Fruit fly (Drosophila melanogaster) whole organism, embryonic: ENCODE results near the gene Mst98Cb.

Source experiments
- Bgb ChIP-seq: fragments of 200-800 bp; sonication (Bioruptor generic); IDR thresholded peaks from 2 replicates; pipeline ENCODE4 v1.3.6; 2022; ENCODE audit warnings: missing biosample characterization, missing genetic modification characterization; ENCODE audit not compliant: partially characterized antibody
- Blimp-1 ChIP-seq: fragments of 200-800 bp; sonication (Bioruptor generic); optimal IDR thresholded peaks from 3 replicates; lab custom pipeline; 2018; ENCODE audit warnings: missing biosample characterization, missing genetic modification characterization, mild to moderate bottlenecking, moderate library complexity, missing genetic modification reagents
- CG11560 ChIP-seq: fragments of 200-800 bp; sonication (Bioruptor generic); IDR thresholded peaks from 3 replicates; pipeline ENCODE4 v1.3.6; 2022; ENCODE audit warnings: missing biosample characterization, missing genetic modification characterization
- CG11695 ChIP-seq: fragments of 200-800 bp; sonication (Bioruptor generic); IDR thresholded peaks from 3 replicates; pipeline ENCODE4 v1.3.6; 2022; ENCODE audit warnings: missing biosample characterization, missing genetic modification characterization
- CG14965 ChIP-seq: fragments of 200-800 bp; sonication (Bioruptor generic); optimal IDR thresholded peaks from 2 replicates; lab custom pipeline; 2016; ENCODE audit warnings: missing biosample characterization, missing genetic modification characterization, borderline replicate concordance
- CG15479 ChIP-seq: fragments of 200-800 bp; sonication (Bioruptor generic); optimal IDR thresholded peaks from 3 replicates; lab custom pipeline; 2019; ENCODE audit warnings: missing biosample characterization, mild to moderate bottlenecking, missing genetic modification characterization, moderate library complexity
- CG17359 ChIP-seq: fragments of 200-800 bp; sonication (Bioruptor generic); optimal IDR thresholded peaks from 3 replicates; lab custom pipeline; 2018; ENCODE audit warnings: missing biosample characterization, mild to moderate bottlenecking, missing genetic modification characterization, moderate library complexity
- CG17568 ChIP-seq: fragments of 200-800 bp; sonication (Bioruptor generic); optimal IDR thresholded peaks from 2 replicates; lab custom pipeline; 2018; ENCODE audit warnings: missing biosample characterization, mild to moderate bottlenecking, missing genetic modification characterization, moderate library complexity
- CG17912 ChIP-seq: fragments of 200-800 bp; sonication (Bioruptor generic); optimal IDR thresholded peaks from 2 replicates; lab custom pipeline; 2018; ENCODE audit warnings: missing biosample characterization, mild to moderate bottlenecking, missing genetic modification characterization
- CG18476 ChIP-seq: fragments of 200-800 bp; sonication (Bioruptor generic); optimal IDR thresholded peaks from 2 replicates; lab custom pipeline; 2016; ENCODE audit warnings: missing biosample characterization, mild to moderate bottlenecking, missing genetic modification characterization
- CG18764 ChIP-seq: fragments of 200-800 bp; sonication (Bioruptor generic); optimal IDR thresholded peaks from 3 replicates; lab custom pipeline; 2016; ENCODE audit warnings: missing biosample characterization, missing genetic modification characterization
- CG31365 ChIP-seq: fragments of 200-800 bp; sonication (Bioruptor generic); optimal IDR thresholded peaks from 2 replicates; lab custom pipeline; 2018; ENCODE audit warnings: missing biosample characterization, mild to moderate bottlenecking, missing genetic modification characterization
- CG3281 ChIP-seq: fragments of 200-800 bp; sonication (Bioruptor generic); optimal IDR thresholded peaks from 3 replicates; lab custom pipeline; 2017; ENCODE audit warnings: missing biosample characterization, mild to moderate bottlenecking, missing genetic modification characterization
- CG6654 ChIP-seq: fragments of 200-800 bp; sonication (Bioruptor generic); optimal IDR thresholded peaks from 2 replicates; lab custom pipeline; 2017; ENCODE audit warnings: missing biosample characterization, mild to moderate bottlenecking, missing genetic modification characterization
- CG6854 ChIP-seq: fragments of 200-800 bp; sonication (Bioruptor generic); optimal IDR thresholded peaks from 3 replicates; lab custom pipeline; 2017; ENCODE audit warnings: missing biosample characterization, mild to moderate bottlenecking, missing genetic modification characterization
- CG7372 ChIP-seq: fragments of 200-800 bp; sonication (Bioruptor generic); IDR thresholded peaks from 2 replicates; pipeline ENCODE4 v1.3.6; 2022; ENCODE audit warnings: missing biosample characterization, missing genetic modification characterization
- CG7987 ChIP-seq: fragments of 200-800 bp; sonication (Bioruptor generic); optimal IDR thresholded peaks from 2 replicates; lab custom pipeline; 2018; ENCODE audit warnings: missing biosample characterization, mild to moderate bottlenecking, missing genetic modification characterization, moderate library complexity
- Dip2 ChIP-seq: fragments of 200-800 bp; sonication (Bioruptor generic); IDR thresholded peaks from 2 replicates; pipeline ENCODE4 v1.3.6; 2022; ENCODE audit warnings: missing biosample characterization, missing genetic modification characterization
- Dref ChIP-seq: fragments of 200-800 bp; sonication (Bioruptor generic); IDR thresholded peaks from 2 replicates; pipeline ENCODE4 v1.3.6; 2022; ENCODE audit warnings: missing biosample characterization, missing genetic modification characterization
- Hey ChIP-seq: fragments of 200-800 bp; sonication (Bioruptor generic); optimal IDR thresholded peaks from 3 replicates; lab custom pipeline; 2018; ENCODE audit warnings: missing biosample characterization, mild to moderate bottlenecking, missing genetic modification characterization
- Hmr ChIP-seq: fragments of 200-800 bp; sonication (Bioruptor generic); optimal IDR thresholded peaks from 3 replicates; lab custom pipeline; 2017; ENCODE audit warnings: mild to moderate bottlenecking, missing biosample characterization, missing genetic modification reagents, missing genetic modification characterization
- Hr51 ChIP-seq, 2 experiments: fragments of 200-800 bp; sonication (Bioruptor generic); optimal IDR thresholded peaks; 2 replicates in 1 of 2; 3 replicates in 1 of 2; lab custom pipeline; 2016 to 2018; ENCODE audit warnings: missing biosample characterization in 2 of 2, missing genetic modification characterization in 2 of 2, mild to moderate bottlenecking in 1 of 2, moderate library complexity in 1 of 2
- MESR4 ChIP-seq: fragments of 200-800 bp; sonication (Bioruptor generic); optimal IDR thresholded peaks from 2 replicates; lab custom pipeline; 2018; ENCODE audit warnings: missing biosample characterization, mild to moderate bottlenecking, missing genetic modification characterization, moderate library complexity
- MTF-1 ChIP-seq: fragments of 200-800 bp; sonication (Bioruptor generic); optimal IDR thresholded peaks from 2 replicates; lab custom pipeline; 2018; ENCODE audit warnings: missing biosample characterization, mild to moderate bottlenecking, missing genetic modification characterization, borderline replicate concordance
- Med ChIP-seq: fragments of 200-800 bp; sonication (Bioruptor generic); peaks from one replicate; lab custom pipeline; 2016; ENCODE audit warnings: missing biosample characterization, missing genetic modification characterization, mild to moderate bottlenecking, inconsistent platforms, moderate library complexity
- Optix ChIP-seq: fragments of 200-800 bp; sonication (Bioruptor generic); IDR thresholded peaks from 3 replicates; pipeline ENCODE4 v1.3.6; 2022; ENCODE audit warnings: missing biosample characterization, missing genetic modification characterization
- Rfx ChIP-seq: fragments of 200-800 bp; sonication (Bioruptor generic); IDR thresholded peaks from 2 replicates; pipeline ENCODE4 v1.3.6; 2022; ENCODE audit warnings: missing biosample characterization, missing genetic modification characterization
- Ssrp ChIP-seq: fragments of 200-800 bp; sonication (Bioruptor generic); optimal IDR thresholded peaks from 2 replicates; lab custom pipeline; 2018; ENCODE audit warnings: missing biosample characterization, mild to moderate bottlenecking, missing genetic modification characterization, moderate library complexity
- Taf1 ChIP-seq: fragments of 200-800 bp; sonication (Bioruptor generic); IDR thresholded peaks from 2 replicates; pipeline ENCODE4 v1.3.6; 2022; ENCODE audit warnings: missing biosample characterization, missing genetic modification characterization
- Xrp1 ChIP-seq: fragments of 200-800 bp; sonication (Bioruptor generic); IDR thresholded peaks from 2 replicates; pipeline ENCODE4 v1.3.6; 2022; ENCODE audit warnings: missing biosample characterization, missing genetic modification characterization
- ab ChIP-seq: fragments of 200-800 bp; sonication (Bioruptor generic); optimal IDR thresholded peaks from 2 replicates; lab custom pipeline; 2016; ENCODE audit warnings: missing biosample characterization, missing genetic modification characterization
- bab2 ChIP-seq: fragments of 200-800 bp; sonication (Bioruptor generic); optimal IDR thresholded peaks from 2 replicates; lab custom pipeline; 2016; ENCODE audit warnings: missing biosample characterization, missing genetic modification characterization
- bigmax ChIP-seq: fragments of 200-800 bp; sonication (Bioruptor generic); optimal IDR thresholded peaks from 2 replicates; lab custom pipeline; 2018; ENCODE audit warnings: missing biosample characterization, mild to moderate bottlenecking, missing genetic modification characterization
- cas ChIP-seq: fragments of 200-800 bp; sonication (Bioruptor generic); IDR thresholded peaks from 2 replicates; pipeline ENCODE4 v1.3.6; 2022; ENCODE audit warnings: missing biosample characterization, missing genetic modification characterization
- ci ChIP-seq: fragments of 200-800 bp; sonication (Bioruptor generic); IDR thresholded peaks from 3 replicates; pipeline ENCODE4 v1.3.6; 2022; ENCODE audit warnings: missing biosample characterization, missing genetic modification characterization
- dimm ChIP-seq: fragments of 200-800 bp; sonication (Bioruptor generic); IDR thresholded peaks from 2 replicates; pipeline ENCODE4 v1.3.6; 2022; ENCODE audit warnings: missing biosample characterization, missing genetic modification characterization
- dmrt99B ChIP-seq: fragments of 200-800 bp; sonication (Bioruptor generic); optimal IDR thresholded peaks from 2 replicates; lab custom pipeline; 2018; ENCODE audit warnings: missing biosample characterization, mild to moderate bottlenecking, missing genetic modification characterization, moderate library complexity
- eyg ChIP-seq: fragments of 200-800 bp; sonication (Bioruptor generic); optimal IDR thresholded peaks from 3 replicates; lab custom pipeline; 2016; ENCODE audit warnings: missing biosample characterization, missing genetic modification characterization
- gem ChIP-seq: fragments of 200-800 bp; sonication (Bioruptor generic); optimal IDR thresholded peaks from 2 replicates; lab custom pipeline; 2019; ENCODE audit warnings: missing biosample characterization, mild to moderate bottlenecking, missing genetic modification characterization, moderate library complexity
- gsb ChIP-seq: fragments of 200-800 bp; sonication (Bioruptor generic); IDR thresholded peaks from 2 replicates; pipeline ENCODE4 v1.3.6; 2022; ENCODE audit warnings: missing biosample characterization, missing genetic modification characterization
- ind ChIP-seq: fragments of 200-800 bp; sonication (Bioruptor generic); optimal IDR thresholded peaks from 3 replicates; lab custom pipeline; 2016; ENCODE audit warnings: missing biosample characterization, missing genetic modification characterization
- kni ChIP-seq: fragments of 200-800 bp; sonication (Bioruptor generic); optimal IDR thresholded peaks from 3 replicates; lab custom pipeline; 2017; ENCODE audit warnings: mild to moderate bottlenecking, missing biosample characterization, missing genetic modification reagents, missing genetic modification characterization
- nerfin-2 ChIP-seq: fragments of 200-800 bp; sonication (Bioruptor generic); IDR thresholded peaks from 2 replicates; pipeline ENCODE4 v1.3.6; 2022; ENCODE audit warnings: missing biosample characterization, missing genetic modification characterization; ENCODE audit not compliant: partially characterized antibody
- nmo ChIP-seq: fragments of 200-800 bp; sonication (Bioruptor generic); optimal IDR thresholded peaks from 2 replicates; lab custom pipeline; 2018; ENCODE audit warnings: missing biosample characterization, mild to moderate bottlenecking, missing genetic modification characterization, moderate library complexity
- psq ChIP-seq: fragments of 200-800 bp; sonication (Bioruptor generic); optimal IDR thresholded peaks from 2 replicates; lab custom pipeline; 2017; ENCODE audit warnings: missing biosample characterization, missing genetic modification characterization
- ranshi ChIP-seq: fragments of 200-800 bp; sonication (Bioruptor generic); IDR thresholded peaks from 2 replicates; pipeline ENCODE4 v1.3.6; 2022; ENCODE audit warnings: missing biosample characterization, missing genetic modification characterization
- sug ChIP-seq: fragments of 200-800 bp; optimal IDR thresholded peaks from 2 replicates; lab custom pipeline; 2019; ENCODE audit warnings: missing biosample characterization, mild to moderate bottlenecking, missing genetic modification characterization, moderate library complexity
- ttk ChIP-seq: fragments of 200-800 bp; sonication (Bioruptor generic); IDR thresholded peaks from 2 replicates; pipeline ENCODE4 v2.1.2; 2022; ENCODE audit warnings: missing biosample characterization, missing genetic modification characterization
- twi ChIP-seq: fragments of 200-800 bp; optimal IDR thresholded peaks from 2 replicates; lab custom pipeline; 2019; ENCODE audit warnings: missing biosample characterization, mild to moderate bottlenecking, missing genetic modification characterization, moderate library complexity
- zfh1 ChIP-seq: fragments of 200-800 bp; sonication (Bioruptor generic); IDR thresholded peaks from 3 replicates; pipeline ENCODE4 v1.3.6; 2022; ENCODE audit warnings: missing biosample characterization, missing genetic modification characterization

The Mst98Cb gene

dm6 chr3R:28317151-28317844 lies 24.7 kb downstream of the Mst98Cb start (continued):
- TF ChIP-seq CG14965 (GFP tag; lab: Kevin White, UChicago) (no peak), CG18764 (no peak), CG6854 (GFP tag; lab: Kevin White, UChicago) (no peak), twi (tag; lab: Kevin White, UChicago) (no peak), bab2 (GFP tag; lab: Kevin White, UChicago) (no peak), ab (GFP tag; lab: Kevin White, UChicago) (no peak), CG7372 (GFP tag; lab: Robert Waterston, UW) (no peak), Rfx (0 out of 2 replicates have a peak, but pooled peaks have one; percentile 29), gsb (GFP tag; lab: Robert Waterston, UW) (no peak), CG17568 (GFP tag; lab: Kevin White, UChicago) (no peak), Bgb (no peak), Dref (no peak), CG11695 (no peak), Optix (GFP tag; lab: Robert Waterston, UW) (no peak), dimm (GFP tag; lab: Robert Waterston, UW) (no peak), CG18476 (GFP tag; lab: Kevin White, UChicago) (peak; percentile 16), gem (tag; lab: Kevin White, UChicago) (no peak), Hmr (GFP tag; lab: Kevin White, UChicago) (no peak), ind (no peak), Xrp1 (GFP tag; lab: Robert Waterston, UW) (no peak), bigmax (GFP tag; lab: Kevin White, UChicago) (no peak), MTF-1 (no peak), ranshi (GFP tag; lab: Robert Waterston, UW) (peak; percentile 31; the same call in 1 of the 2 replicates), CG6654 (GFP tag; lab: Kevin White, UChicago) (no peak), zfh1 (GFP tag; lab: Robert Waterston, UW) (no peak), Dip2 (GFP tag; lab: Robert Waterston, UW) (no peak), Med (peak; percentile 63), eyg (GFP tag; lab: Kevin White, UChicago) (no peak), Hey (tag; lab: Kevin White, UChicago) (no peak), Blimp-1 (no peak), CG31365 (tag; lab: Kevin White, UChicago) (no peak), dmrt99B (tag; lab: Kevin White, UChicago) (no peak), Hr51 (GFP tag; optimal IDR thresholded peaks at IDR 0.05; lab: Kevin White, UChicago) (peak in 1 of 2 experiments; percentile 2), kni (GFP tag; lab: Kevin White, UChicago) (no peak), CG17359 (tag; lab: Kevin White, UChicago) (no peak), sug (tag; lab: Kevin White, UChicago) (no peak), cas (no peak), CG15479 (GFP tag; lab: Kevin White, UChicago) (no peak), MESR4 (GFP tag; lab: Kevin White, UChicago) (no peak), psq (no peak), Taf1 (GFP tag; lab: Robert Waterston, UW) (no peak), CG17912 (GFP tag; lab: Kevin White, UChicago) (no peak), ci (no peak), ttk (GFP tag; lab: Robert Waterston, UW) (0 out of 2 replicates have a peak, but pooled peaks have one; percentile 18), nmo (GFP tag; lab: Kevin White, UChicago) (no peak), nerfin-2 (no peak), Ssrp (tag; lab: Kevin White, UChicago) (no peak), CG11560 (tag; lab: Robert Waterston, UW) (no peak), CG3281 (peak; percentile 18), CG7987 (GFP tag; lab: Kevin White, UChicago) (no peak)
